Fruit fly (Drosophila melanogaster) whole organism, prepupa: ENCODE data around the gene Bug22.

ENCODE experiments used
- Blimp-1 ChIP-seq: fragments of 200-800 bp; sonication (Bioruptor generic); optimal IDR thresholded peaks from 3 replicates; lab custom pipeline; 2017; ENCODE audit warnings: missing biosample characterization, missing genetic modification characterization, mild to moderate bottlenecking, moderate library complexity, missing genetic modification reagents
- CG34406 ChIP-seq: fragments of 200-800 bp; sonication (Bioruptor generic); optimal IDR thresholded peaks from 3 replicates; lab custom pipeline; 2016; ENCODE audit warnings: missing biosample characterization, missing genetic modification characterization
- CG6276 ChIP-seq: fragments of 200-800 bp; sonication (Bioruptor generic); optimal IDR thresholded peaks from 2 replicates; lab custom pipeline; 2017; ENCODE audit warnings: missing biosample characterization, mild to moderate bottlenecking, missing genetic modification characterization
- Eip78C ChIP-seq: fragments of 200-800 bp; sonication (Bioruptor generic); peaks from one replicate; lab custom pipeline; 2016; ENCODE audit warnings: missing biosample characterization, missing genetic modification characterization
- Ets96B ChIP-seq: fragments of 200-800 bp; optimal IDR thresholded peaks from 2 replicates; lab custom pipeline; 2019; ENCODE audit warnings: missing biosample characterization, mild to moderate bottlenecking, missing genetic modification characterization, moderate library complexity
- Lpt ChIP-seq: fragments of 200-800 bp; sonication (Bioruptor generic); optimal IDR thresholded peaks from 3 replicates; lab custom pipeline; 2016; ENCODE audit warnings: missing biosample characterization, missing genetic modification characterization
- Smox ChIP-seq: fragments of 200-800 bp; sonication (Bioruptor generic); optimal IDR thresholded peaks from 3 replicates; lab custom pipeline; 2016; ENCODE audit warnings: missing biosample characterization, missing genetic modification characterization
- acj6 ChIP-seq: fragments of 200-800 bp; sonication (Bioruptor generic); optimal IDR thresholded peaks from 3 replicates; lab custom pipeline; 2016; ENCODE audit warnings: missing biosample characterization, missing genetic modification characterization
- lz ChIP-seq: fragments of 200-800 bp; sonication (Bioruptor generic); optimal IDR thresholded peaks from 3 replicates; lab custom pipeline; 2016; ENCODE audit warnings: missing biosample characterization, missing genetic modification characterization
- net ChIP-seq: fragments of 200-800 bp; sonication (Bioruptor generic); optimal IDR thresholded peaks from 3 replicates; lab custom pipeline; 2016; ENCODE audit warnings: missing biosample characterization, missing genetic modification characterization
- spab ChIP-seq: fragments of 200-800 bp; sonication (Bioruptor generic); optimal IDR thresholded peaks from 2 replicates; lab custom pipeline; 2017; ENCODE audit warnings: missing biosample characterization, mild to moderate bottlenecking, missing genetic modification characterization, missing genetic modification reagents
- ss ChIP-seq, 2 experiments: fragments of 200-800 bp; sonication (Bioruptor generic); optimal IDR thresholded peaks; 2 replicates in 1 of 2; 3 replicates in 1 of 2; lab custom pipeline; 2017 to 2018; ENCODE audit warnings: mild to moderate bottlenecking in 2 of 2, missing biosample characterization in 2 of 2, missing genetic modification characterization in 2 of 2, moderate library complexity in 1 of 2

- TF ChIP-seq CG6276 (GFP tag; lab: Kevin White, UChicago) (no peak), net (no peak), ss (GFP tag; optimal IDR thresholded peaks at IDR 0.05; lab: Kevin White, UChicago) (no peak), acj6 (GFP tag; lab: Kevin White, UChicago) (no peak), Ets96B (tag; lab: Kevin White, UChicago) (no peak), CG34406 (GFP tag; lab: Kevin White, UChicago) (no peak), Eip78C (no peak), spab (GFP tag; lab: Kevin White, UChicago) (no peak), Smox (GFP tag; lab: Kevin White, UChicago) (no peak), Lpt (GFP tag; lab: Kevin White, UChicago) (no peak), lz (no peak), Blimp-1 (GFP tag; lab: Kevin White, UChicago) (no peak)
These were observed 6.6 kb upstream of the Bug22 start, which contains the start of gene STUB1 for dm6 chr2L:10437317-10437716.
